Worm (Caenorhabditis elegans): ENCODE data around the gene ttr-33.

The ttr-33 gene

ce11 chrV:7852078-7852477 lies 14.4 kb upstream of the ttr-33 start:
- TF ChIP-seq pes-1 (GFP tag; IDR thresholded peaks at IDR 0.05) (no peak), hmbx-1 (tag; optimal IDR thresholded peaks at IDR 0.05) (no peak), ama-1 (optimal IDR thresholded peaks at IDR 0.05) (no peak), tbx-37 (GFP tag; conservative IDR thresholded peaks at IDR 0.05) (no peak), hnd-1 (tag; optimal IDR thresholded peaks at IDR 0.05) (no peak), ets-7 (tag; optimal IDR thresholded peaks at IDR 0.05) (no peak), flt-1 (GFP tag; IDR thresholded peaks at IDR 0.05) (no peak), scrt-1 (GFP tag; IDR thresholded peaks at IDR 0.05) (no peak), hmg-4 (GFP tag; optimal IDR thresholded peaks at IDR 0.05) (no peak)

DNA sequence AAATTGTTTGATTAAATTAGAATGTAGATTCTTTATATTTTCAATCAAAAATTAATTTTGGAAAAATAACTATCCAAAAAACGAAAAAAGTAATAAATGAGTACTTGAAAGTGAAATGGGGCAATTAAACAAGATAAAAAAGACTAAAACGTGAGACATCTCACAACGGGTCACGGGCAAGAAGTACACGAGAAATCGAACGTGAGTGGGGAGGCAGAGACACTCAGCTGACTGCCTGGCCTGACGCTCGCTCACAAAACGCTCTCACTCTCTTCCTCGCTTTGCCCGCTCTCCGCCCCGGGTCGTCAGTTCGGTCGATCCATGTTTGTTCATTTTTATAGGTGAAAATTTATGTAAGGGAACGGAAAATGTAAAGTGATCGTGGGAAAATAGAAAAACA lies 10.5 kb upstream of the ttr-33 start:
- TF ChIP-seq scrt-1 (GFP tag; IDR thresholded peaks at IDR 0.05) (0 out of 2 replicates have a peak, but pooled peaks have one; percentile 7), hmg-4 (GFP tag; optimal IDR thresholded peaks at IDR 0.05) (peak; percentile 1), hnd-1 (tag; optimal IDR thresholded peaks at IDR 0.05) (no peak), B0310.2 (tag; optimal IDR thresholded peaks at IDR 0.05) (no peak), sea-1 (GFP tag; conservative IDR thresholded peaks at IDR 0.05) (0 out of 2 replicates have a peak, but pooled peaks have one; percentile 7), tra-4 (tag; optimal IDR thresholded peaks at IDR 0.05) (no peak), ceh-13 (GFP tag; optimal IDR thresholded peaks at IDR 0.05) (no peak), tbx-11 (GFP tag; IDR thresholded peaks at IDR 0.05) (no peak)

DNA sequence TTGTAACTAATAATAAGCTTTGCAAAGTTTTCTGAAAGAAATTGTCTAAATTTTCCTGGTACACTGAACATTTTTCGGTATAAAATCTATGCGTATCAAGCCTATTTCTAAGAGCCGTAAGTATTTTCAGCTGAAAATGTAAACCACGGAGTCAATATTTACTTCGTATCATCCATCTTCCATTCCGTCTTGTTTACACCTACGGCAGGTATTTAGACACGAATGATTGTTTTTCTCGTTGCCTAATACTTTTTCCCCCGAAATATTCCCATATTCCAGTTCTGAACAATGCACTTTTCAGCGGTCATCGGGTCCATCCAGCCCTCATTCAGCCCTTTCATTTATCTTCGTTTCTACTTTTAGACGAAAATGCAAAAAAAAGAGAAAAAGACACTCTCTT lies 10.0 kb upstream of the ttr-33 start:
- TF ChIP-seq hmg-4 (GFP tag; optimal IDR thresholded peaks at IDR 0.05) (no peak), tbx-11 (GFP tag; IDR thresholded peaks at IDR 0.05) (no peak), scrt-1 (GFP tag; IDR thresholded peaks at IDR 0.05) (no peak), ceh-36 (tag; optimal IDR thresholded peaks at IDR 0.05) (no peak), tra-4 (tag; optimal IDR thresholded peaks at IDR 0.05) (no peak), aly-1 (tag; optimal IDR thresholded peaks at IDR 0.05) (no peak), pes-1 (GFP tag; IDR thresholded peaks at IDR 0.05) (no peak), F13C5.2 (tag; optimal IDR thresholded peaks at IDR 0.05) (no peak), hnd-1 (tag; optimal IDR thresholded peaks at IDR 0.05) (no peak), tbx-37 (GFP tag; conservative IDR thresholded peaks at IDR 0.05) (no peak), ama-1 (optimal IDR thresholded peaks at IDR 0.05) (no peak), flt-1 (GFP tag; IDR thresholded peaks at IDR 0.05) (no peak)

ce11 chrV:7847170-7847569 lies 9.5 kb upstream of the ttr-33 start, which contains the start of gene memo-1:
Gene memo-1, minus strand, starts transcription at chrV:7847171.
- no peak for TF ChIP-seq tra-4 (tag; optimal IDR thresholded peaks at IDR 0.05)
- TF ChIP-seq scrt-1 (GFP tag; IDR thresholded peaks at IDR 0.05), result no peak
- TF ChIP-seq hmbx-1 (tag; optimal IDR thresholded peaks at IDR 0.05), result no peak
- TF ChIP-seq tbx-37 (GFP tag; conservative IDR thresholded peaks at IDR 0.05), result no peak
- TF ChIP-seq hnd-1 (tag; optimal IDR thresholded peaks at IDR 0.05), result no peak
- TF ChIP-seq B0310.2 (tag; optimal IDR thresholded peaks at IDR 0.05), result no peak
- no peak for TF ChIP-seq sea-1 (GFP tag; conservative IDR thresholded peaks at IDR 0.05)
- TF ChIP-seq ceh-36 (tag; optimal IDR thresholded peaks at IDR 0.05), result no peak
- no peak for TF ChIP-seq pes-1 (GFP tag; IDR thresholded peaks at IDR 0.05)
- TF ChIP-seq ets-7 (tag; optimal IDR thresholded peaks at IDR 0.05), result no peak

DNA sequence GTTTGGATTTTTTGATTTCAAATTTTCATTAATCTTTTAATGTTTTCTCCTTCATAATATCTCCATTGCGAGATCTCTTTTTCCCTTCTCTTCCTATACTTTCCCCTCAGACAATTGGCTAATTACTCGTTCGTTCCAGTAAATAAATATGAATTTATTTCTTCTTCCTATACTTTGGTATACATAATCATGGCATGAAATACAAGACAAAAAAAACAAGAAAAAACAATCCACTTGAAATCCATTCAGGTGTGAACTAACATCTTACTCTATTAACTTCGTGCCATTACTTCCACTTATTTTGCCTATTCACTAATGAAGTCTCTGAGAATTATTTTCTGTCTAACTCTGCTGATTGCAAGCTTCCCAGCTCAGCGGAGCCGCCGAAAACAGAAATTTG lies 4.5 kb upstream of the ttr-33 start, which contains the start of gene grd-8:
Gene grd-8, plus strand, starts transcription at position 301 of the 400 bp plus-strand sequence.
- TF ChIP-seq tbx-11 (GFP tag; IDR thresholded peaks at IDR 0.05), result no peak
- TF ChIP-seq hmg-4 (GFP tag; optimal IDR thresholded peaks at IDR 0.05), result no peak
- TF ChIP-seq tra-4 (tag; optimal IDR thresholded peaks at IDR 0.05), result no peak
- TF ChIP-seq ceh-36 (tag; optimal IDR thresholded peaks at IDR 0.05), result no peak
- no peak for TF ChIP-seq scrt-1 (GFP tag; IDR thresholded peaks at IDR 0.05)
- no peak for TF ChIP-seq ama-1 (optimal IDR thresholded peaks at IDR 0.05)
- TF ChIP-seq tbx-37 (GFP tag; conservative IDR thresholded peaks at IDR 0.05), result no peak
- no peak for TF ChIP-seq aly-1 (tag; optimal IDR thresholded peaks at IDR 0.05)

ce11 chrV:7839485-7839884 lies 1.8 kb upstream of the ttr-33 start, which contains the start of gene C37C3.12:
Gene C37C3.12, minus strand, starts transcription at chrV:7839585.
- TF ChIP-seq scrt-1 (GFP tag; IDR thresholded peaks at IDR 0.05) (no peak), ceh-13 (GFP tag; optimal IDR thresholded peaks at IDR 0.05) (no peak), F13C5.2 (tag; optimal IDR thresholded peaks at IDR 0.05) (no peak), hmbx-1 (tag; optimal IDR thresholded peaks at IDR 0.05) (no peak), tbx-37 (GFP tag; conservative IDR thresholded peaks at IDR 0.05) (no peak), tra-4 (tag; optimal IDR thresholded peaks at IDR 0.05) (no peak), ets-7 (tag; optimal IDR thresholded peaks at IDR 0.05) (no peak), pes-1 (GFP tag; IDR thresholded peaks at IDR 0.05) (no peak)

DNA sequence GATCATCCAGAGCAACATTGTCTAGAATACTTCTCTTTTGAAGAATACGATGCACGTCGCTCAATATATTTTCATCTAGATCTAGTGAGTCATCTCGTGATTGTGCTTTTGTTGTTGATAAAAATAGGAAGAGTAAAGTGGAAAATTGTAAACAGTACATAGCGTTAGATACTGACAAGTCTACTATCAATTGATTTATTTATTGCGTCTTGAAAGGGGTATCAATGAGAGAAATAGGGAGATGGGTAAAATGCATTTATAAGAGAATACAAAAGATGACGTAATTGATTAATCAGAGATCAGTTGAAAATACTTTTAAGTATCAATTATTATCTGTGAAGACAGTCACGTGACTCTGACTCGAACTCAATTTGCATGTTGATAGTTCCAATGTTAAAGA lies 798 bp downstream of the ttr-33 start, which contains the start of gene txt-5:
Gene txt-5, minus strand, starts transcription at position 224 of the 400 bp plus-strand sequence.
- TF ChIP-seq flt-1 (GFP tag; IDR thresholded peaks at IDR 0.05) (no peak), ceh-13 (GFP tag; optimal IDR thresholded peaks at IDR 0.05) (no peak), hmg-4 (GFP tag; optimal IDR thresholded peaks at IDR 0.05) (no peak), pes-1 (GFP tag; IDR thresholded peaks at IDR 0.05) (no peak), ets-7 (tag; optimal IDR thresholded peaks at IDR 0.05) (no peak)

- TF ChIP-seq tbx-37 (GFP tag; conservative IDR thresholded peaks at IDR 0.05) (no peak), hmg-4 (GFP tag; optimal IDR thresholded peaks at IDR 0.05) (no peak)
These were observed 6.8 kb downstream of the ttr-33 start for ce11 chrV:7830952-7831351.

ce11 chrV:7826917-7827316 lies 10.8 kb downstream of the ttr-33 start, which contains the start of gene mig-6:
Gene mig-6, plus strand, starts transcription at chrV:7827217.
- TF ChIP-seq sea-1 (GFP tag; conservative IDR thresholded peaks at IDR 0.05), result no peak
- no peak for TF ChIP-seq tbx-11 (GFP tag; IDR thresholded peaks at IDR 0.05)
- no peak for TF ChIP-seq ama-1 (optimal IDR thresholded peaks at IDR 0.05)
- TF ChIP-seq ceh-36 (tag; optimal IDR thresholded peaks at IDR 0.05), result no peak

Data from whole organism, early embryonic.